Worm (Caenorhabditis elegans): ENCODE data around the gene ZK1098.9.

ce11 chrIII:9500267-9500666, 44.0 kb upstream of the ZK1098.9 start, which contains the start of gene sod-4:
- TF ChIP-seq ZK546.5 (tag; optimal IDR thresholded peaks at IDR 0.05) (no peak), zag-1 (tag; optimal IDR thresholded peaks at IDR 0.05) (no peak), nhr-77 (tag; optimal IDR thresholded peaks at IDR 0.05) (no peak), unc-39 (tag; optimal IDR thresholded peaks at IDR 0.05) (no peak), nhr-11 (tag; optimal IDR thresholded peaks at IDR 0.05) (no peak), snpc-4 (tag; optimal IDR thresholded peaks at IDR 0.05) (no peak), ztf-4 (tag; optimal IDR thresholded peaks at IDR 0.05) (no peak), nhr-43 (tag; optimal IDR thresholded peaks at IDR 0.05; ENCODE audit: poor library complexity, severe bottlenecking) (no peak)
